Worm (Caenorhabditis elegans): ENCODE results near the gene fbxb-95.

ce11 chrII:1808217-1808616 lies 46.0 kb upstream of the fbxb-95 start, which contains the start of gene C08F1.8:
- TF ChIP-seq hlh-30 (tag; optimal IDR thresholded peaks at IDR 0.05; ENCODE audit: insufficient read depth) (no peak), zag-1 (tag; optimal IDR thresholded peaks at IDR 0.05) (no peak), mep-1 (tag; optimal IDR thresholded peaks at IDR 0.05) (no peak), mdt-29 (GFP tag; IDR thresholded peaks at IDR 0.05) (no peak), tra-1 (GFP tag; IDR thresholded peaks at IDR 0.05) (no peak), ceh-82 (tag; optimal IDR thresholded peaks at IDR 0.05) (no peak)

Measured in whole organism, L4 larva.